Fruit fly (Drosophila melanogaster): ENCODE results near the gene Yp3.

Yp3 gene

DNA sequence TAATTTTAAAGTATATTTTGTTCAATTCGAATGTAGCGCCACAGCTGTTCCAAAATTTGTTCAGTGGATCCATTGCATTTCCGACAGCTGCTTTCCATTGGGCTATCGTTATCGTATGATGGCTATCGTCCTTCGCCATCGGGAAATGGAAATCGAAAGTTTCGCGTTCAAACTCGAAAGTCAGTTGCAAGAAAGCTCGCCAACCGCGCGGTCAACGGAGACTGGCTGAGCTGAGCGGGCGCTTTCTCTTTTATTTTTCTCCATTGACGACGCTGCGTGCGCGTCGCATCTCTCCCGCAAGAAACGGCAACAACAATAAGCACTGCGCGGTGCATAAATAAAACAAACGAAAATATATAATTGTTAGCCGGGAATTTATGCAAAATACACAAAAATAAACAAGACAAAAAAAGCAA is 24.2 kb downstream of the Yp3 start, which contains the start of gene inaE (continued):
- TF ChIP-seq fd102C (GFP tag; optimal IDR thresholded peaks at IDR 0.05) (no peak), slou (GFP tag; optimal IDR thresholded peaks at IDR 0.05) (no peak), tio (GFP tag; optimal IDR thresholded peaks at IDR 0.05) (no peak), CG18476 (GFP tag; optimal IDR thresholded peaks at IDR 0.05) (no peak), Xrp1 (GFP tag; IDR thresholded peaks at IDR 0.05) (no peak), kah (GFP tag; optimal IDR thresholded peaks at IDR 0.05) (no peak), ro (GFP tag; IDR thresholded peaks at IDR 0.05) (no peak), YL-1 (GFP tag; optimal IDR thresholded peaks at IDR 0.05) (peak; percentile 4), CG8944 (GFP tag; optimal IDR thresholded peaks at IDR 0.05) (no peak), bbx (GFP tag; IDR thresholded peaks at IDR 0.05; ENCODE audit: partially characterized antibody) (peak; percentile 73), Doc3 (GFP tag; IDR thresholded peaks at IDR 0.05; ENCODE audit: partially characterized antibody) (no peak), CG4854 (GFP tag; optimal IDR thresholded peaks at IDR 0.05) (no peak), HLH3B (GFP tag; IDR thresholded peaks at IDR 0.05) (no peak), usp (GFP tag; optimal IDR thresholded peaks at IDR 0.05) (no peak), CG7556 (GFP tag; optimal IDR thresholded peaks at IDR 0.05) (no peak), CG33213 (GFP tag; optimal IDR thresholded peaks at IDR 0.05) (no peak), toy (GFP tag; IDR thresholded peaks at IDR 0.05) (no peak), Ssrp (tag; optimal IDR thresholded peaks at IDR 0.05) (no peak), gsb-n (tag; optimal IDR thresholded peaks at IDR 0.05) (no peak), nmo (GFP tag; optimal IDR thresholded peaks at IDR 0.05) (no peak), CG1832 (GFP tag; optimal IDR thresholded peaks at IDR 0.05) (no peak), Sox102F (GFP tag; optimal IDR thresholded peaks at IDR 0.05) (no peak), Taf1 (GFP tag; IDR thresholded peaks at IDR 0.05) (no peak), so (GFP tag; IDR thresholded peaks at IDR 0.05) (no peak), esg (GFP tag; conservative IDR thresholded peaks at IDR 0.05) (no peak), chn (GFP tag; optimal IDR thresholded peaks at IDR 0.05) (no peak), Vsx1 (GFP tag; optimal IDR thresholded peaks at IDR 0.05) (no peak), CG3838 (GFP tag; optimal IDR thresholded peaks at IDR 0.05) (no peak), chm (GFP tag; IDR thresholded peaks at IDR 0.05) (0 out of 2 replicates have a peak, but pooled peaks have one; percentile 37), CG10267 (tag; optimal IDR thresholded peaks at IDR 0.05) (no peak), CG8089 (GFP tag; optimal IDR thresholded peaks at IDR 0.05) (no peak), Bgb (GFP tag; IDR thresholded peaks at IDR 0.05; ENCODE audit: partially characterized antibody) (peak; percentile 80), dpn (GFP tag; optimal IDR thresholded peaks at IDR 0.05) (no peak), CG10274 (GFP tag; optimal IDR thresholded peaks at IDR 0.05) (no peak), tup (GFP tag; optimal IDR thresholded peaks at IDR 0.05) (no peak), PHDP (tag; optimal IDR thresholded peaks at IDR 0.05) (peak; percentile 18), CG34224 (GFP tag; IDR thresholded peaks at IDR 0.05; ENCODE audit: partially characterized antibody) (peak; percentile 32; the same call in 1 of the 3 replicates), CG13123 (GFP tag; optimal IDR thresholded peaks at IDR 0.05) (no peak), Neu2 (GFP tag; optimal IDR thresholded peaks at IDR 0.05; ENCODE audit: borderline replicate concordance) (no peak), CG1529 (GFP tag; optimal IDR thresholded peaks at IDR 0.05) (no peak), CG1603 (tag; optimal IDR thresholded peaks at IDR 0.05) (peak; percentile 54), onecut (GFP tag; IDR thresholded peaks at IDR 0.05) (peak; percentile 13; the same call in 1 of the 2 replicates), CG9215 (GFP tag; IDR thresholded peaks at IDR 0.05) (no peak), pnt (GFP tag; optimal IDR thresholded peaks at IDR 0.05) (no peak), Optix (GFP tag; IDR thresholded peaks at IDR 0.05) (no peak), grn (GFP tag; optimal IDR thresholded peaks at IDR 0.05) (peak; percentile 14), D19B (GFP tag; optimal IDR thresholded peaks at IDR 0.05) (no peak), bigmax (GFP tag; optimal IDR thresholded peaks at IDR 0.05) (no peak), CG17829 (tag; optimal IDR thresholded peaks at IDR 0.05) (no peak), CG12236 (GFP tag; optimal IDR thresholded peaks at IDR 0.05) (no peak), mld (GFP tag; IDR thresholded peaks at IDR 0.05; ENCODE audit: partially characterized antibody) (peak; percentile 63; the same call in 2 of the 3 replicates)
